Worm (Caenorhabditis elegans) whole organism, late embryonic: ENCODE measurements around the gene K09F5.4.

Experiments
- F13H6.1 ChIP-seq: sonication (generic microtip); optimal IDR thresholded peaks from 2 replicates; lab custom pipeline; 2016; ENCODE audit warnings: missing genetic modification characterization, missing compliant biosample characterization
- K09A11.1 ChIP-seq: sonication (generic microtip); optimal IDR thresholded peaks from 2 replicates; lab custom pipeline; 2017; ENCODE audit warnings: antibody characterized with exemption, mild to moderate bottlenecking, missing genetic modification characterization, missing compliant biosample characterization; ENCODE audit not compliant: insufficient read depth
- T23F11.4 ChIP-seq: fragments of 200-800 bp; sonication (Bioruptor generic); optimal IDR thresholded peaks from 2 replicates; lab custom pipeline; 2018; ENCODE audit warnings: mild to moderate bottlenecking, missing genetic modification characterization, missing compliant biosample characterization
- ceh-18 ChIP-seq: sonication (generic microtip); optimal IDR thresholded peaks from 2 replicates; lab custom pipeline; 2016; ENCODE audit warnings: missing genetic modification characterization, missing compliant biosample characterization
- ceh-19 ChIP-seq: fragments of 200-800 bp; sonication (Bioruptor generic); optimal IDR thresholded peaks from 2 replicates; lab custom pipeline; 2018; ENCODE audit warnings: mild to moderate bottlenecking, missing genetic modification characterization, missing compliant biosample characterization
- ceh-2 ChIP-seq: sonication (generic microtip); optimal IDR thresholded peaks from 2 replicates; lab custom pipeline; 2016; ENCODE audit warnings: missing genotype, missing genetic modification characterization, missing compliant biosample characterization
- ceh-31 ChIP-seq: sonication (generic microtip); optimal IDR thresholded peaks from 2 replicates; lab custom pipeline; 2016; ENCODE audit warnings: missing genetic modification characterization, missing compliant biosample characterization
- ceh-45 ChIP-seq: fragments of 200-800 bp; sonication (Bioruptor generic); IDR thresholded peaks from 2 replicates; pipeline ENCODE4 v1.3.6; 2022; ENCODE audit warnings: missing genetic modification reagents, missing genetic modification characterization, missing compliant biosample characterization
- ceh-9 ChIP-seq: sonication (generic microtip); optimal IDR thresholded peaks from 2 replicates; lab custom pipeline; 2016; ENCODE audit warnings: mild to moderate bottlenecking, missing genetic modification characterization, inconsistent platforms, missing compliant biosample characterization
- che-1 ChIP-seq: sonication (generic microtip); optimal IDR thresholded peaks from 2 replicates; lab custom pipeline; 2016; ENCODE audit warnings: mild to moderate bottlenecking, missing genetic modification characterization, missing compliant biosample characterization
- dmd-4 ChIP-seq: sonication (generic microtip); optimal IDR thresholded peaks from 2 replicates; lab custom pipeline; 2016; ENCODE audit warnings: borderline replicate concordance, missing genetic modification characterization, missing compliant biosample characterization
- elt-2 ChIP-seq: sonication (generic microtip); optimal IDR thresholded peaks from 2 replicates; lab custom pipeline; 2016; ENCODE audit warnings: missing genetic modification reagents, missing genetic modification characterization, missing compliant biosample characterization
- fkh-6 ChIP-seq: sonication (generic microtip); optimal IDR thresholded peaks from 2 replicates; lab custom pipeline; 2016; ENCODE audit warnings: missing genetic modification characterization, missing compliant biosample characterization
- hlh-13 ChIP-seq: fragments of 200-800 bp; sonication (Bioruptor generic); optimal IDR thresholded peaks from 2 replicates; lab custom pipeline; 2018; ENCODE audit warnings: mild to moderate bottlenecking, missing genetic modification characterization, missing compliant biosample characterization
- hlh-15 ChIP-seq: sonication (generic microtip); optimal IDR thresholded peaks from 2 replicates; lab custom pipeline; 2016; ENCODE audit warnings: missing genetic modification characterization, missing compliant biosample characterization
- lim-6 ChIP-seq: sonication (generic microtip); optimal IDR thresholded peaks from 2 replicates; lab custom pipeline; 2016; ENCODE audit warnings: missing genetic modification characterization, missing compliant biosample characterization
- mec-3 ChIP-seq: sonication (generic microtip); optimal IDR thresholded peaks from 2 replicates; lab custom pipeline; 2016; ENCODE audit warnings: borderline replicate concordance, missing genetic modification characterization, missing compliant biosample characterization
- nhr-11 ChIP-seq: fragments of 150-350 bp; optimal IDR thresholded peaks from 2 replicates; lab custom pipeline; 2014; ENCODE audit warnings: missing biosample characterization, missing genetic modification characterization
- nhr-232 ChIP-seq: sonication (generic microtip); optimal IDR thresholded peaks from 2 replicates; lab custom pipeline; 2016; ENCODE audit warnings: missing genetic modification characterization, missing compliant biosample characterization
- npax-4 ChIP-seq: sonication (generic microtip); optimal IDR thresholded peaks from 2 replicates; lab custom pipeline; 2016; ENCODE audit warnings: missing genetic modification characterization, missing compliant biosample characterization
- pat-9 ChIP-seq: fragments of 200-800 bp; sonication (Bioruptor generic); optimal IDR thresholded peaks from 2 replicates; lab custom pipeline; 2018; ENCODE audit warnings: mild to moderate bottlenecking, missing genetic modification characterization, moderate library complexity, missing compliant biosample characterization
- sdc-2 ChIP-seq: sonication (generic microtip); optimal IDR thresholded peaks from 2 replicates; lab custom pipeline; 2016; ENCODE audit warnings: missing genotype, missing genetic modification characterization, missing compliant biosample characterization
- syd-9 ChIP-seq: sonication (generic microtip); optimal IDR thresholded peaks from 2 replicates; lab custom pipeline; 2016; ENCODE audit warnings: mild to moderate bottlenecking, missing genetic modification characterization, moderate library complexity, missing compliant biosample characterization
- unc-86 ChIP-seq: sonication (generic microtip); optimal IDR thresholded peaks from 2 replicates; lab custom pipeline; 2016; ENCODE audit warnings: missing genetic modification characterization, missing compliant biosample characterization

The K09F5.4 gene

DNA sequence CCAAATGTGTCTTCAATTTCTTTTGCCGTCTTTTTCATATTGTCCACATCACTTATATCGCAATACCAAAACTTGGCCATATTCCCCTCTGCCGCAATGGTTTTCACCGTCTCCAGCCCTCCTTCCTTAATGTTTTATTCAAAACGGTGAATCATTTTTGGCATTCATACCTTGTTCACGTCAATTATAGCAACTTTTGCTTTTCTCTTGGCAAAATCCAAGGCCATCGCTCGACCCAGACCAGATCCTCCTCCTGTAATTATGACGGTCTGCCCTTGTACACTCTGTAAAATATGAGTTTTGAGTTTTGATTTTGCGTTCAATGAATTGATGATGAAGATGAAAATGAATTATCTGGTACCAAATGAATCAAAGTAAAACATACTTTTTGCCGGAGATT lies 46.1 kb downstream of the K09F5.4 start:
- TF ChIP-seq fkh-6, result no peak
- TF ChIP-seq unc-86, result no peak
- no peak for TF ChIP-seq mec-3 (tag; lab: Kevin White, UChicago)
- no peak for TF ChIP-seq ceh-2
- TF ChIP-seq lim-6 (tag; lab: Kevin White, UChicago), result no peak
- no peak for TF ChIP-seq hlh-13
- no peak for TF ChIP-seq elt-2 (tag; lab: Kevin White, UChicago)
- TF ChIP-seq nhr-11 (tag; lab: Kevin White, UChicago), result no peak

DNA sequence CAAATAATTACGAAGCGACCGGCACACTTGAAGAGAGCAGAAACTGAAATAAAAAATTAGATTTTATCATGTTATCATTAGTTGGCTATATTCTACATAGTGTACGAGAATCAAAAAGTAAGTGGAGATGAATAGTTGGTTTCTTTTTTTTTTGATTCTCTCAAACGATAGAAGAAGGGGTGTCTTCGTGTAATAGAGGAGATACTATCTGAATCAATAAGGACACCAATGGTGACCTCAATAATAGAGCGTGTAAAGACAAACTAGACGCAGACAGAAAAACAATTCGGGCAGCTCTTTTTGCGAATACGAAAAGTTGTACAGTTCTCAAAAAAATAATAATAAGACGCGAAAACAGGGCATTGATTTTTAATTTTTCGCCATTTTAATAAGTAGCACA lies 48.0 kb downstream of the K09F5.4 start:
- TF ChIP-seq dmd-4 (tag; lab: Kevin White, UChicago) (no peak), pat-9 (tag; lab: Kevin White, UChicago) (no peak), ceh-19 (GFP tag; lab: Kevin White, UChicago) (no peak), ceh-9 (tag; lab: Kevin White, UChicago) (no peak), fkh-6 (no peak), lim-6 (tag; lab: Kevin White, UChicago) (no peak), hlh-15 (tag; lab: Kevin White, UChicago) (no peak), K09A11.1 (tag; lab: Kevin White, UChicago) (no peak), F13H6.1 (tag; lab: Kevin White, UChicago) (no peak), sdc-2 (no peak), npax-4 (no peak), syd-9 (tag; lab: Kevin White, UChicago) (no peak), T23F11.4 (GFP tag; lab: Kevin White, UChicago) (no peak), che-1 (no peak), ceh-31 (tag; lab: Kevin White, UChicago) (no peak), unc-86 (no peak), ceh-45 (GFP tag; lab: Robert Waterston, UW) (no peak), nhr-232 (tag; lab: Kevin White, UChicago) (no peak)

DNA sequence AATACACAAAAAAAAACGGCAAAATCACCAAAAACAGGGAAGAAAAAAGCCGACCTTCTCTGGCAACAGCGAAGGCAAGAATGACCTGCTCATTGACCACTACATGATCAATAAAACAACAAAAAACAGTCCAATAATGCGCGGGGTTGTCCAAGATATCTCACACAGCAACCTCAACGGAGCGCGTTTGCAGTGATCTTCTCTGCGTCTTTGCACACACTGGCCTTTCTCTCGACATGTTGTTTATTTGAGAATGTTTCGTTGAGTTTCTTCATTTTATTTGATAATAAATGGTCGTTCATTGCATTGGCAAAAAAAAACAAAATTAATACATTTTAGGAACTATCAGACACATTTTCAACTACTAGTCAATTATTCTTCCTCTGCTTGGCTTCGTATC lies 48.9 kb downstream of the K09F5.4 start:
- TF ChIP-seq hlh-13 (no peak), ceh-18 (tag; lab: Kevin White, UChicago) (peak; percentile 41)

DNA sequence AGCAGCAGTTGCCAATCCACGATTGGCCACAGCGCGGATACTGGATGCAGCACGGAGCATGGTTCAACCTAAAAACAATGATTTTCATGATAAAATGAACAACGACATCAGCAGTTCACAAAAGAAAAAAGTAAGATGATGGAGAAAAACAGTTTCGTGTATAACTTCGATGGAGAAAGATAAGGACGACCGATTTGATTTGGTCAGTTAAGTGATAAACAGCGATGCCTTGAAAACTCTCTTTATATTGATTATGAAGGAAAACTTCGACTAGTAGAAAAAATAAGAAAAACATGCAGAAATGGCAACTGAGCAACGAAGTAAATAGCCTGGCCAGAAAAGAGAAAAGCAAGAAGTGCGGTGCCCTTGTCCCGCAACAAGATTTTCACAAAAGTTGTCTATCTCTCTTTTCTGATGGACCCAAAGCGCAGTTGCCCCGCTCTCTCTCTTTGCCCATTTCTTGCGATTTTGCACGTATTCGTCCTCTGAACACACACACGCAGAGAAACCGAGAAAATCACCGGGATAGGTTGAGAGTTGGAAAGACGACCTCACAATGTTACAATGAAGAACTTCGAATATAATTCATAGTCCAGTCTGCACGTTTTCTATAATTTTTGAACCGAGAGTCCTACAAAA lies 49.5 kb downstream of the K09F5.4 start, which contains the start of gene pcca-1:
TSS of gene pcca-1 (minus strand) at position 68 of the 639 bp plus-strand sequence.
- TF ChIP-seq npax-4, result no peak
- peak; percentile 18 for TF ChIP-seq elt-2 (tag; lab: Kevin White, UChicago)
- TF ChIP-seq ceh-18 (tag; lab: Kevin White, UChicago), result peak; percentile 30
